Worm (Caenorhabditis elegans): ENCODE data around the gene ZC477.3.

Gene ZC477.3

ce11 chrIV:7096097-7096496 is 7.2 kb upstream of the ZC477.3 start:
- TF ChIP-seq sma-3 (GFP tag; optimal IDR thresholded peaks at IDR 0.05) (no peak), sma-9 (GFP tag; optimal IDR thresholded peaks at IDR 0.05) (peak; percentile 72), sma-9 (tag; optimal IDR thresholded peaks at IDR 0.05) (no peak)

DNA sequence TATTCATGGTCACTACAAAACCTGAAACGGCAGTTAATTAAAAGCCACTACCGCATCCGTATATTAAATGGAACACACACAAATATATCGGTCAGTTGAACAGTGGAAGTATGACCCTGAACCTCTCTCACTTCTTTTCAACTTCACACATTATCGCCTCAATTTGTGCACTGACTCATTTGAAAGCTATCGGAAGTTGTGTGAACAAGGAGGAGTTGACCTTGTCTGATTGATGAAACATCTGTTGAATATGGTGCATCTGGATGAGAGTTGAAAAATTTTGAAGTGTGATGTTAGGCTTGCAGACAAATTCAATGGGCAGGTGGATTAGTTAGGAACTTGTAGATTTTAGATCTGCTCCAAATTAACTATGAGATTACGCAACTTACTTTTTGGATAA is 5.8 kb upstream of the ZC477.3 start:
- no peak for TF ChIP-seq mdl-1 (tag; optimal IDR thresholded peaks at IDR 0.05)
- no peak for TF ChIP-seq nhr-25 (tag; optimal IDR thresholded peaks at IDR 0.05)
- TF ChIP-seq nhr-12 (tag; optimal IDR thresholded peaks at IDR 0.05), result no peak
- TF ChIP-seq ZK546.5 (tag; optimal IDR thresholded peaks at IDR 0.05), result no peak
- TF ChIP-seq sma-9 (GFP tag; optimal IDR thresholded peaks at IDR 0.05), result no peak
- no peak for TF ChIP-seq sma-9 (tag; optimal IDR thresholded peaks at IDR 0.05)
- TF ChIP-seq nhr-237 (tag; optimal IDR thresholded peaks at IDR 0.05), result no peak
- no peak for TF ChIP-seq blmp-1 (tag; optimal IDR thresholded peaks at IDR 0.05; ENCODE audit: insufficient read depth)

DNA sequence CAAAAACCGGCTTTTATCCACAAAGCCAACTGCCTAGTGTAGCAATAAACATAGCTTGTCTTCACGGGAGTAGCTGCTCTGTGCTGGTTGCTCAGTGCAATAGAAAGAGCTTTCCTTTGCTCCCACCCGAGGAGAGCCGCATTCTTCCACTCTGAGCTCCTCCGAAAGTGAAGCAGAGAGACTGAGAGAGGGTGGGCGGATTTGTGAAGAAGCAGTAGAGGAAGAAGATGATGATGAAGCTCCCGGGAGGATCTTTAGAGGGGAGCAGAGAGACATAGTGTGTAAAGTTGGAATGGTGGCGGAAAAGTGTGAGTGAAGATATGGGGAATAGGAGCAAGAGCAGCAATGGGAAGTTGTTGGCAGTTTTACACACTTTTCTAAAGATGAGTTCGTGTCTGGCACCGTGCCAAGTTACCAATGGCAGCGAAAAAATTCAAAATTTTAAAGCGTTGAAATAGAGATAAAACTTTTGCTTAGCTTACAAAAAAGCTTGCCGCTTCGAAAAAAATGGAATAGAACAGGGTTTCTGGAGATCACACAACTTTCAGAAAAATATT is 4.7 kb upstream of the ZC477.3 start, which contains the start of gene ZC477.4:
ZC477.4 (minus strand) TSS at position 276 of the 557 bp plus-strand sequence.
- peak; percentile 48 for TF ChIP-seq sma-9 (GFP tag; optimal IDR thresholded peaks at IDR 0.05)
- TF ChIP-seq sma-9 (tag; optimal IDR thresholded peaks at IDR 0.05), result no peak
- TF ChIP-seq nhr-129 (tag; optimal IDR thresholded peaks at IDR 0.05), result peak; percentile 67
- TF ChIP-seq F13H6.1 (tag; optimal IDR thresholded peaks at IDR 0.05), result peak; percentile 74
- no peak for TF ChIP-seq nhr-12 (tag; optimal IDR thresholded peaks at IDR 0.05)
- TF ChIP-seq C34F6.9 (tag; optimal IDR thresholded peaks at IDR 0.05), result peak; percentile 41

DNA sequence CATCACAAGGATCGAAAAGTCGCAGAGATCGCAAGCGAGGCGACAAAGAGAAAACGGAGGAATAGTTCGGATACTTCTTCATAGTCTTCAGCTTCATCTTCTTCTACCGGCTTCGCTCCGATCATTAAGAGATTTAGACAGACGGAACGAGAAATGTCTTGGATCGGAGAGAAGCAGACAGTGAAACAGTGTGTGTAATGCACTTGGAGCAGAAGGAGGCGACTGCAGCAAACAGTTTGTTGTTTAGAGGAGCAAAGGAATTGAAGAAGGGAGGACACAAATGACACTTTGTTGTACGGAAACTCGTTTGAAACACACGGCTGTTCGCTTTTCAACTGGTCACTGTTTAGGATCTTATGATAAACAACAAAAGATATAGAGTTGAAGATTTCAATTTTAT is 3.9 kb upstream of the ZC477.3 start:
- no peak for TF ChIP-seq alr-1 (tag; optimal IDR thresholded peaks at IDR 0.05)
- peak; percentile 92 for TF ChIP-seq F13H6.1 (tag; optimal IDR thresholded peaks at IDR 0.05)
- no peak for TF ChIP-seq nhr-6 (tag; optimal IDR thresholded peaks at IDR 0.05)
- peak; percentile 40 for TF ChIP-seq C34F6.9 (tag; optimal IDR thresholded peaks at IDR 0.05)
- no peak for TF ChIP-seq ztf-1 (GFP tag; conservative IDR thresholded peaks at IDR 0.05)
- TF ChIP-seq fos-1 (tag; optimal IDR thresholded peaks at IDR 0.05), result peak; percentile 12
- TF ChIP-seq nhr-129 (tag; optimal IDR thresholded peaks at IDR 0.05), result peak; percentile 60
- TF ChIP-seq sma-9 (GFP tag; optimal IDR thresholded peaks at IDR 0.05), result peak; percentile 71
- TF ChIP-seq sma-9 (tag; optimal IDR thresholded peaks at IDR 0.05), result no peak
- TF ChIP-seq lsy-2 (tag; optimal IDR thresholded peaks at IDR 0.05), result peak in 1 of 2 experiments; percentile 53

DNA sequence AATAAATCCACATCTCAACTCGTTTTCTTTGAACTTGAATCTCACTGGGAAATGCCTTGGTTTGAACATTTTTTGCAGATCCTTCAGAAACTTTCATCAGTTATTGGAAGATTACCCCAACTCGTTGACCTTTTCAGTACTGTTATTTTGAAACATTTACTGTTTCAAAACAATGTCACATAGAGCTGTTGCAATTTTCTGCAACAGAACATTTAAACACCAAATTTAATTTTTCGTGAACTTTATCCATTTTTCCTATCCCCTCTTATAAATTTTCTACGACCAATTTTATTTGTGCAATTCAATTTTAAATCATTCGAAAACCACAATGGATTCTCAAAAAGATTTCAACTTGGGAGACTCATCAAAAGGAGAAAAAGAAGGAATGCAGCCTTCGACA is 4.6 kb downstream of the ZC477.3 start, which contains the start of gene ZC477.2:
ZC477.2 (plus strand) TSS at position 301 of the 400 bp plus-strand sequence.
- TF ChIP-seq ZK546.5 (tag; optimal IDR thresholded peaks at IDR 0.05) (no peak), nhr-6 (tag; optimal IDR thresholded peaks at IDR 0.05) (no peak), gmeb-1 (tag; optimal IDR thresholded peaks at IDR 0.05) (no peak), sma-9 (GFP tag; optimal IDR thresholded peaks at IDR 0.05) (no peak), sma-9 (tag; optimal IDR thresholded peaks at IDR 0.05) (no peak), ztf-11 (tag; optimal IDR thresholded peaks at IDR 0.05) (no peak), elt-3 (tag; optimal IDR thresholded peaks at IDR 0.05) (no peak), sem-4 (tag; optimal IDR thresholded peaks at IDR 0.05) (no peak), C34F6.9 (tag; optimal IDR thresholded peaks at IDR 0.05) (no peak), mbf-1 (tag; optimal IDR thresholded peaks at IDR 0.05) (no peak), nhr-237 (tag; optimal IDR thresholded peaks at IDR 0.05) (no peak), nhr-25 (tag; optimal IDR thresholded peaks at IDR 0.05) (no peak), aly-2 (tag; optimal IDR thresholded peaks at IDR 0.05) (no peak), unc-55 (GFP tag; optimal IDR thresholded peaks at IDR 0.05) (no peak)

- TF ChIP-seq snpc-4 (tag; optimal IDR thresholded peaks at IDR 0.05) (no peak), nhr-25 (tag; optimal IDR thresholded peaks at IDR 0.05) (no peak), peb-1 (tag; optimal IDR thresholded peaks at IDR 0.05) (no peak), ztf-4 (tag; optimal IDR thresholded peaks at IDR 0.05) (no peak)
Observed at ce11 chrIV:7111354-7111753, 8.1 kb downstream of the ZC477.3 start, which contains the start of the genes ZC477.7 and ssq-3. Gene ZC477.7 (minus strand): TSS chrIV:7111454. Gene ssq-3 (plus strand): TSS chrIV:7111604.

DNA sequence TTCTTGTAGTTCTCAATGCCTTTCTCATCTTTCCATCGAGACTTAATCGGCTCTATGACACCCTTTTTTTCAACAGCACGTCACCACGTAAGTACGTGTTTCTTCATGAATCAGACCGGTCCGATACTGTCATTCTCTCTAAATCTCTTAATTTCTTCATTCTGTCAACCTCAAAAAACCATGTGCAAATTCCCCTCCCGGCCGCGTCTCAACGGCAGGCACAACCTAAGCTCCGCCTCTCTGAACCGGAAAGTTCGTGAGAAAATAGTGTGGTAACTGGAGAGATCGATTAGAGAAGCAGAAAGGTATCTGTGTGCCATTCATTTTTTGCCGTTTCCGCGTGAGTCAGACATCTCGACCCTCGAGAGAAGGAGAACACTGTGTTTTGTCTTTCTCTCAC is 11.3 kb downstream of the ZC477.3 start, which contains the start of gene nas-8:
nas-8 (plus strand) TSS at position 301 of the 400 bp plus-strand sequence.
- TF ChIP-seq aly-2 (tag; optimal IDR thresholded peaks at IDR 0.05), result no peak
- TF ChIP-seq mab-5 (tag; optimal IDR thresholded peaks at IDR 0.05), result no peak
- no peak for TF ChIP-seq lin-11 (tag; optimal IDR thresholded peaks at IDR 0.05)
- TF ChIP-seq egl-27 (tag; optimal IDR thresholded peaks at IDR 0.05), result no peak
- peak; percentile 11 for TF ChIP-seq fos-1 (tag; optimal IDR thresholded peaks at IDR 0.05)
- TF ChIP-seq elt-1 (tag; optimal IDR thresholded peaks at IDR 0.05), result no peak
- no peak for TF ChIP-seq lin-39 (tag; optimal IDR thresholded peaks at IDR 0.05)
- no peak for TF ChIP-seq mbf-1 (tag; optimal IDR thresholded peaks at IDR 0.05)

All from whole organism, L2 larva.